Fruit fly (Drosophila melanogaster) whole organism, embryonic: ENCODE measurements around the gene OtopLc.
A peak's percentile ranks its signal among the peaks of the same experiment; 100 is the strongest.

ENCODE experiments used
- B-H1 ChIP-seq: fragments of 200-800 bp; sonication (Bioruptor generic); IDR thresholded peaks from 3 replicates; pipeline ENCODE4 v1.3.6; 2022; ENCODE audit warnings: missing biosample characterization, missing genetic modification characterization
- CG10321 ChIP-seq: fragments of 200-800 bp; sonication (Bioruptor generic); IDR thresholded peaks from 2 replicates; pipeline ENCODE4 v1.3.6; 2022; ENCODE audit warnings: missing biosample characterization, missing genetic modification characterization
- CG11398 ChIP-seq: fragments of 200-800 bp; sonication (Bioruptor generic); optimal IDR thresholded peaks from 2 replicates; lab custom pipeline; 2016; ENCODE audit warnings: missing biosample characterization, missing genetic modification characterization
- CG12769 ChIP-seq: fragments of 200-800 bp; sonication (Bioruptor generic); optimal IDR thresholded peaks from 2 replicates; lab custom pipeline; 2019; ENCODE audit warnings: missing biosample characterization, mild to moderate bottlenecking, missing genetic modification characterization, moderate library complexity
- CG1602 ChIP-seq: fragments of 200-800 bp; sonication (Bioruptor generic); optimal IDR thresholded peaks from 3 replicates; lab custom pipeline; 2016; ENCODE audit warnings: missing biosample characterization, missing genetic modification characterization
- CG17612 ChIP-seq: fragments of 200-800 bp; sonication (Bioruptor generic); IDR thresholded peaks from 2 replicates; pipeline ENCODE4 v1.3.6; 2022; ENCODE audit warnings: missing biosample characterization, missing genetic modification characterization
- CG17829 ChIP-seq: fragments of 200-800 bp; optimal IDR thresholded peaks from 2 replicates; lab custom pipeline; 2019; ENCODE audit warnings: missing biosample characterization, mild to moderate bottlenecking, missing genetic modification characterization, moderate library complexity
- CG17912 ChIP-seq: fragments of 200-800 bp; sonication (Bioruptor generic); optimal IDR thresholded peaks from 2 replicates; lab custom pipeline; 2018; ENCODE audit warnings: missing biosample characterization, mild to moderate bottlenecking, missing genetic modification characterization
- CG1832 ChIP-seq: fragments of 200-800 bp; sonication (Bioruptor generic); optimal IDR thresholded peaks from 2 replicates; lab custom pipeline; 2017; ENCODE audit warnings: missing biosample characterization, mild to moderate bottlenecking, missing genetic modification characterization, inconsistent platforms
- CG2129 ChIP-seq: fragments of 200-800 bp; sonication (Bioruptor generic); IDR thresholded peaks from 2 replicates; pipeline ENCODE4 v1.3.6; 2022; ENCODE audit warnings: missing biosample characterization, missing genetic modification characterization; ENCODE audit not compliant: partially characterized antibody
- CG32532 ChIP-seq: fragments of 200-800 bp; sonication (Bioruptor generic); IDR thresholded peaks from 2 replicates; pipeline ENCODE4 v1.3.6; 2022; ENCODE audit warnings: missing biosample characterization, missing genetic modification characterization
- CG4282 ChIP-seq: fragments of 200-800 bp; sonication (Bioruptor generic); optimal IDR thresholded peaks from 2 replicates; lab custom pipeline; 2016; ENCODE audit warnings: missing biosample characterization, missing genetic modification characterization
- CG7963 ChIP-seq: fragments of 200-800 bp; sonication (Bioruptor generic); IDR thresholded peaks from 3 replicates; pipeline ENCODE4 v1.3.6; 2022; ENCODE audit warnings: missing biosample characterization, missing genetic modification characterization; ENCODE audit not compliant: partially characterized antibody
- CG8359 ChIP-seq: fragments of 200-800 bp; sonication (Bioruptor generic); optimal IDR thresholded peaks from 2 replicates; lab custom pipeline; 2017; ENCODE audit warnings: missing biosample characterization, mild to moderate bottlenecking, missing genetic modification characterization, borderline replicate concordance
- CG9797 ChIP-seq: fragments of 200-800 bp; sonication (Bioruptor generic); optimal IDR thresholded peaks from 3 replicates; lab custom pipeline; 2018; ENCODE audit warnings: missing biosample characterization, mild to moderate bottlenecking, missing genetic modification characterization
- Dll ChIP-seq: fragments of 200-800 bp; sonication (Bioruptor generic); IDR thresholded peaks from 4 replicates; pipeline ENCODE4 v1.3.6; 2022; ENCODE audit warnings: missing biosample characterization, missing genetic modification characterization; ENCODE audit not compliant: partially characterized antibody
- Drgx ChIP-seq: fragments of 200-800 bp; sonication (Bioruptor generic); IDR thresholded peaks from 2 replicates; pipeline ENCODE4 v1.3.6; 2022; ENCODE audit warnings: missing biosample characterization, missing genetic modification characterization
- Fer2 ChIP-seq: fragments of 200-800 bp; sonication (Bioruptor generic); optimal IDR thresholded peaks from 2 replicates; lab custom pipeline; 2018; ENCODE audit warnings: missing biosample characterization, mild to moderate bottlenecking, missing genetic modification characterization, moderate library complexity
- HLH3B ChIP-seq: fragments of 200-800 bp; sonication (Bioruptor generic); IDR thresholded peaks from 2 replicates; pipeline ENCODE4 v1.3.6; 2022; ENCODE audit warnings: missing biosample characterization, missing genetic modification characterization
- MBD-R2 ChIP-seq: fragments of 200-800 bp; sonication (Bioruptor generic); IDR thresholded peaks from 2 replicates; pipeline ENCODE4 v1.3.6; 2022; ENCODE audit warnings: missing biosample characterization, missing genetic modification characterization
- MESR4 ChIP-seq: fragments of 200-800 bp; sonication (Bioruptor generic); optimal IDR thresholded peaks from 2 replicates; lab custom pipeline; 2018; ENCODE audit warnings: missing biosample characterization, mild to moderate bottlenecking, missing genetic modification characterization, moderate library complexity
- Max ChIP-seq: fragments of 200-800 bp; sonication (Bioruptor generic); optimal IDR thresholded peaks from 2 replicates; lab custom pipeline; 2016; ENCODE audit warnings: missing biosample characterization, mild to moderate bottlenecking, missing genetic modification characterization
- Med ChIP-seq: fragments of 200-800 bp; sonication (Bioruptor generic); peaks from one replicate; lab custom pipeline; 2016; ENCODE audit warnings: missing biosample characterization, missing genetic modification characterization, mild to moderate bottlenecking, inconsistent platforms, moderate library complexity
- Oli ChIP-seq: fragments of 200-800 bp; sonication (Bioruptor generic); optimal IDR thresholded peaks from 2 replicates; lab custom pipeline; 2018; ENCODE audit warnings: missing biosample characterization, mild to moderate bottlenecking, missing genetic modification characterization, moderate library complexity
- PHDP ChIP-seq: fragments of 200-800 bp; sonication (Bioruptor generic); optimal IDR thresholded peaks from 3 replicates; lab custom pipeline; 2018; ENCODE audit warnings: missing biosample characterization, mild to moderate bottlenecking, missing genetic modification characterization, moderate library complexity
- Rfx ChIP-seq: fragments of 200-800 bp; sonication (Bioruptor generic); IDR thresholded peaks from 2 replicates; pipeline ENCODE4 v1.3.6; 2022; ENCODE audit warnings: missing biosample characterization, missing genetic modification characterization
- Side ChIP-seq: fragments of 200-800 bp; sonication (Bioruptor generic); optimal IDR thresholded peaks from 2 replicates; lab custom pipeline; 2016; ENCODE audit warnings: missing biosample characterization, missing genetic modification characterization
- Sox100B ChIP-seq: fragments of 200-800 bp; sonication (Bioruptor generic); optimal IDR thresholded peaks from 3 replicates; lab custom pipeline; 2018; ENCODE audit warnings: missing biosample characterization, mild to moderate bottlenecking, missing genetic modification characterization
- cas ChIP-seq: fragments of 200-800 bp; sonication (Bioruptor generic); IDR thresholded peaks from 2 replicates; pipeline ENCODE4 v1.3.6; 2022; ENCODE audit warnings: missing biosample characterization, missing genetic modification characterization
- crp ChIP-seq, 2 experiments: fragments of 200-800 bp; sonication (Bioruptor generic); optimal IDR thresholded peaks; 2 replicates in 1 of 2; 3 replicates in 1 of 2; lab custom pipeline; 2017; ENCODE audit warnings: missing biosample characterization in 2 of 2, missing genetic modification characterization in 2 of 2, mild to moderate bottlenecking in 1 of 2, moderate library complexity in 1 of 2
- gcm2 ChIP-seq: fragments of 200-800 bp; sonication (Bioruptor generic); optimal IDR thresholded peaks from 2 replicates; lab custom pipeline; 2016; ENCODE audit warnings: missing biosample characterization, missing genetic modification characterization
- grau ChIP-seq: fragments of 200-800 bp; optimal IDR thresholded peaks from 3 replicates; lab custom pipeline; 2019; ENCODE audit warnings: missing biosample characterization, mild to moderate bottlenecking, missing genetic modification characterization, moderate library complexity
- hb ChIP-seq: fragments of 200-800 bp; sonication (Bioruptor generic); IDR thresholded peaks from 3 replicates; pipeline ENCODE4 v1.3.6; 2022; ENCODE audit warnings: missing biosample characterization, missing genetic modification characterization; ENCODE audit not compliant: partially characterized antibody
- knrl ChIP-seq: fragments of 200-800 bp; sonication (Bioruptor generic); IDR thresholded peaks from 3 replicates; pipeline ENCODE4 v1.3.6; 2022; ENCODE audit warnings: missing biosample characterization, missing genetic modification characterization; ENCODE audit not compliant: partially characterized antibody
- lola ChIP-seq, 3 experiments: fragments of >200 bp in 2 of 3; fragments of 200-800 bp in 1 of 3; sonication (Bioruptor generic) in 1 of 3; optimal IDR thresholded peaks; 2 replicates each; lab custom pipeline; 2017 to 2019; ENCODE audit warnings: missing biosample characterization in 3 of 3, missing genetic modification characterization in 3 of 3, mild to moderate bottlenecking in 1 of 3, moderate library complexity in 1 of 3
- nerfin-2 ChIP-seq: fragments of 200-800 bp; sonication (Bioruptor generic); IDR thresholded peaks from 2 replicates; pipeline ENCODE4 v1.3.6; 2022; ENCODE audit warnings: missing biosample characterization, missing genetic modification characterization; ENCODE audit not compliant: partially characterized antibody
- oc ChIP-seq: fragments of 200-800 bp; sonication (Bioruptor generic); optimal IDR thresholded peaks from 2 replicates; lab custom pipeline; 2018; ENCODE audit warnings: missing biosample characterization, mild to moderate bottlenecking, missing genetic modification characterization, moderate library complexity
- pros ChIP-seq: fragments of 200-800 bp; sonication (Bioruptor generic); optimal IDR thresholded peaks from 3 replicates; lab custom pipeline; 2019; ENCODE audit warnings: missing biosample characterization, mild to moderate bottlenecking, missing genetic modification characterization, moderate library complexity
- pzg ChIP-seq: fragments of 200-800 bp; sonication (Bioruptor generic); optimal IDR thresholded peaks from 3 replicates; lab custom pipeline; 2018; ENCODE audit warnings: missing biosample characterization, mild to moderate bottlenecking, missing genetic modification characterization, moderate library complexity
- schlank ChIP-seq: fragments of 200-800 bp; sonication (Bioruptor generic); optimal IDR thresholded peaks from 2 replicates; lab custom pipeline; 2018; ENCODE audit warnings: missing biosample characterization, mild to moderate bottlenecking, missing genetic modification characterization
- sens ChIP-seq: fragments of 200-800 bp; sonication (Bioruptor generic); peaks from one replicate; lab custom pipeline; 2016; ENCODE audit warnings: missing biosample characterization, missing genetic modification characterization
- shn ChIP-seq: fragments of 200-800 bp; sonication (Bioruptor generic); optimal IDR thresholded peaks from 3 replicates; lab custom pipeline; 2016; ENCODE audit warnings: missing biosample characterization, missing genetic modification characterization
- slp2 ChIP-seq: fragments of 200-800 bp; sonication (Bioruptor generic); optimal IDR thresholded peaks from 2 replicates; lab custom pipeline; 2016; ENCODE audit warnings: missing biosample characterization, missing genetic modification characterization
- ssp ChIP-seq: fragments of 200-800 bp; sonication (Bioruptor generic); IDR thresholded peaks from 2 replicates; pipeline ENCODE4 v1.3.6; 2022; ENCODE audit warnings: missing biosample characterization, missing genetic modification characterization
- tna ChIP-seq: fragments of 200-800 bp; sonication (Bioruptor generic); IDR thresholded peaks from 2 replicates; pipeline ENCODE4 v1.3.6; 2022; ENCODE audit warnings: missing biosample characterization, missing genetic modification characterization; ENCODE audit not compliant: partially characterized antibody
- toy ChIP-seq: fragments of 200-800 bp; sonication (Bioruptor generic); IDR thresholded peaks from 2 replicates; pipeline ENCODE4 v1.3.6; 2022; ENCODE audit warnings: missing biosample characterization, missing genetic modification characterization
- ttk ChIP-seq: fragments of 200-800 bp; sonication (Bioruptor generic); IDR thresholded peaks from 2 replicates; pipeline ENCODE4 v2.1.2; 2022; ENCODE audit warnings: missing biosample characterization, missing genetic modification characterization
- zen2 ChIP-seq: fragments of 200-800 bp; sonication (Bioruptor generic); IDR thresholded peaks from 3 replicates; pipeline ENCODE4 v1.3.6; 2022; ENCODE audit warnings: missing biosample characterization, missing genetic modification characterization; ENCODE audit not compliant: partially characterized antibody

Gene OtopLc

dm6 chrX:5634714-5635113 is 27.9 kb downstream of the OtopLc start:
- TF ChIP-seq CG32532 (GFP tag; lab: Robert Waterston, UW) (no peak), sens (GFP tag; lab: Kevin White, UChicago) (peak; percentile 55), slp2 (GFP tag; lab: Kevin White, UChicago) (no peak), hb (GFP tag; lab: Robert Waterston, UW) (no peak), CG12769 (no peak), grau (tag; lab: Kevin White, UChicago) (no peak), shn (no peak), CG1602 (GFP tag; lab: Kevin White, UChicago) (no peak), Drgx (GFP tag; lab: Robert Waterston, UW) (peak; percentile 51), Oli (no peak), cas (no peak), Fer2 (tag; lab: Kevin White, UChicago) (no peak), CG11398 (no peak), ttk (GFP tag; lab: Robert Waterston, UW) (0 out of 2 replicates have a peak, but pooled peaks have one; percentile 19), CG10321 (no peak), B-H1 (GFP tag; lab: Robert Waterston, UW) (no peak), CG4282 (GFP tag; lab: Kevin White, UChicago) (no peak), MESR4 (GFP tag; lab: Kevin White, UChicago) (no peak), oc (tag; lab: Kevin White, UChicago) (no peak)

dm6 chrX:5621893-5622803 is 40.5 kb downstream of the OtopLc start, which contains the start of the genes Mlc-c and Pop1:
Gene Mlc-c (minus strand): TSS chrX:5622539.
Gene Pop1 (plus strand): TSS chrX:5622648.
- TF ChIP-seq ssp (GFP tag; lab: Robert Waterston, UW) (no peak), nerfin-2 (peak; percentile 87), pros (GFP tag; lab: Kevin White, UChicago) (no peak), PHDP (no peak), CG17829 (tag; lab: Kevin White, UChicago) (peak; percentile 19), pzg (GFP tag; lab: Kevin White, UChicago) (peak; percentile 88), Med (peak; percentile 81), lola (GFP tag; optimal IDR thresholded peaks at IDR 0.05; lab: Kevin White, UChicago) (no peak), schlank (tag; lab: Kevin White, UChicago) (no peak), CG1832 (GFP tag; lab: Kevin White, UChicago) (peak; percentile 72), knrl (peak; percentile 87), MBD-R2 (GFP tag; lab: Robert Waterston, UW) (peak; percentile 88), toy (GFP tag; lab: Robert Waterston, UW) (no peak), zen2 (peak; percentile 82), CG9797 (GFP tag; lab: Kevin White, UChicago) (peak; percentile 43), gcm2 (no peak), tna (GFP tag; lab: Robert Waterston, UW) (peak; percentile 88), CG17612 (GFP tag; lab: Robert Waterston, UW) (no peak), CG2129 (GFP tag; lab: Robert Waterston, UW) (peak; percentile 75), Dll (GFP tag; lab: Robert Waterston, UW) (peak; percentile 84), CG8359 (GFP tag; lab: Kevin White, UChicago) (no peak), CG17912 (GFP tag; lab: Kevin White, UChicago) (no peak), Max (GFP tag; lab: Kevin White, UChicago) (peak; percentile 25), Sox100B (GFP tag; lab: Kevin White, UChicago) (no peak), HLH3B (GFP tag; lab: Robert Waterston, UW) (no peak), CG7963 (peak; percentile 85), Rfx (peak; percentile 48), crp (GFP tag; optimal IDR thresholded peaks at IDR 0.05; lab: Kevin White, UChicago) (no peak), Side (GFP tag; lab: Kevin White, UChicago) (no peak)
